Worm (Caenorhabditis elegans) whole organism, mixed stage, embryonic: ENCODE results near the gene ZK54.3.

Experiments
- M03D4.4 ChIP-seq: sonication (generic microtip); optimal IDR thresholded peaks from 2 replicates; lab custom pipeline; 2017; ENCODE audit warnings: mild to moderate bottlenecking, missing genetic modification characterization, missing compliant biosample characterization
- bed-3 ChIP-seq: fragments of 200-800 bp; sonication (Bioruptor generic); optimal IDR thresholded peaks from 3 replicates; lab custom pipeline; 2018; ENCODE audit warnings: mild to moderate bottlenecking, missing genetic modification characterization, moderate library complexity, missing compliant biosample characterization
- blmp-1 ChIP-seq: fragments of 150-350 bp; optimal IDR thresholded peaks from 2 replicates; lab custom pipeline; 2014; ENCODE audit warnings: missing biosample characterization, missing genetic modification characterization
- ceh-39 ChIP-seq: fragments of 150-350 bp; optimal IDR thresholded peaks from 2 replicates; lab custom pipeline; 2014; ENCODE audit warnings: missing biosample characterization, missing genetic modification characterization
- ceh-43 ChIP-seq: fragments of 200-800 bp; sonication (Bioruptor generic); optimal IDR thresholded peaks from 2 replicates; lab custom pipeline; 2018; ENCODE audit warnings: mild to moderate bottlenecking, missing genetic modification characterization, moderate library complexity, missing compliant biosample characterization
- ceh-83 ChIP-seq: fragments of 200-800 bp; sonication (Bioruptor generic); optimal IDR thresholded peaks from 2 replicates; lab custom pipeline; 2018; ENCODE audit warnings: mild to moderate bottlenecking, missing genetic modification characterization, missing compliant biosample characterization
- ces-1 ChIP-seq: fragments of 150-350 bp; optimal IDR thresholded peaks from 2 replicates; lab custom pipeline; 2014; ENCODE audit warnings: missing biosample characterization, missing genetic modification reagents, missing genetic modification characterization
- cnd-1 ChIP-seq: fragments of 200-800 bp; sonication (Bioruptor generic); optimal IDR thresholded peaks from 2 replicates; lab custom pipeline; 2018; ENCODE audit warnings: mild to moderate bottlenecking, missing genetic modification characterization, missing compliant biosample characterization
- drap-1 ChIP-seq: fragments of 200-800 bp; sonication (Bioruptor generic); optimal IDR thresholded peaks from 3 replicates; lab custom pipeline; 2018; ENCODE audit warnings: mild to moderate bottlenecking, missing genetic modification characterization, missing compliant biosample characterization
- elt-1 ChIP-seq: sonication (generic microtip); optimal IDR thresholded peaks from 2 replicates; lab custom pipeline; 2017; ENCODE audit warnings: missing genetic modification characterization, mild to moderate bottlenecking, missing compliant biosample characterization, antibody characterized with exemption, moderate library complexity, borderline replicate concordance; ENCODE audit not compliant: insufficient read depth
- elt-3 ChIP-seq: fragments of 150-350 bp; optimal IDR thresholded peaks from 2 replicates; lab custom pipeline; 2014; ENCODE audit warnings: missing biosample characterization, missing genetic modification characterization
- flh-1 ChIP-seq: fragments of 200-800 bp; sonication (Bioruptor generic); optimal IDR thresholded peaks from 2 replicates; lab custom pipeline; 2018; ENCODE audit warnings: mild to moderate bottlenecking, missing genetic modification characterization, moderate library complexity, missing compliant biosample characterization
- ham-2 ChIP-seq: fragments of 200-800 bp; sonication (Bioruptor generic); optimal IDR thresholded peaks from 2 replicates; lab custom pipeline; 2018; ENCODE audit warnings: mild to moderate bottlenecking, missing genetic modification characterization, missing compliant biosample characterization
- hlh-1 ChIP-seq: fragments of 150-350 bp; optimal IDR thresholded peaks from 2 replicates; lab custom pipeline; 2014; ENCODE audit warnings: missing biosample characterization, missing genetic modification reagents, missing genetic modification characterization
- lin-13 ChIP-seq: fragments of 150-350 bp; optimal IDR thresholded peaks from 2 replicates; lab custom pipeline; 2014; ENCODE audit warnings: missing biosample characterization, missing genetic modification characterization
- lin-32 ChIP-seq: fragments of 200-800 bp; sonication (Bioruptor generic); optimal IDR thresholded peaks from 2 replicates; lab custom pipeline; 2018; ENCODE audit warnings: mild to moderate bottlenecking, missing genetic modification characterization, missing compliant biosample characterization
- lsy-2 ChIP-seq: fragments of 150-350 bp; optimal IDR thresholded peaks from 2 replicates; lab custom pipeline; 2014; ENCODE audit warnings: missing biosample characterization, missing genetic modification characterization
- mep-1 ChIP-seq: fragments of 150-350 bp; optimal IDR thresholded peaks from 2 replicates; lab custom pipeline; 2017; ENCODE audit warnings: missing biosample characterization, missing genetic modification reagents, missing genetic modification characterization, inconsistent platforms
- mls-2 ChIP-seq: sonication (generic microtip); optimal IDR thresholded peaks from 2 replicates; lab custom pipeline; 2016; ENCODE audit warnings: mild to moderate bottlenecking, missing genetic modification characterization, moderate library complexity, missing compliant biosample characterization
- nhr-12 ChIP-seq: fragments of 150-350 bp; optimal IDR thresholded peaks from 2 replicates; lab custom pipeline; 2014; ENCODE audit warnings: missing biosample characterization, missing genetic modification characterization
- nhr-2 ChIP-seq: fragments of 150-350 bp; optimal IDR thresholded peaks from 2 replicates; lab custom pipeline; 2014; ENCODE audit warnings: missing biosample characterization, missing genetic modification characterization
- nhr-237 ChIP-seq: fragments of 150-350 bp; optimal IDR thresholded peaks from 2 replicates; lab custom pipeline; 2014; ENCODE audit warnings: missing biosample characterization, missing genetic modification characterization
- nhr-28 ChIP-seq: fragments of 150-350 bp; optimal IDR thresholded peaks from 2 replicates; lab custom pipeline; 2014; ENCODE audit warnings: missing biosample characterization, missing genetic modification characterization
- nhr-76 ChIP-seq: sonication (generic microtip); optimal IDR thresholded peaks from 2 replicates; lab custom pipeline; 2017; ENCODE audit warnings: missing biosample characterization, missing genetic modification characterization
- pha-4 ChIP-seq: fragments of 150-350 bp; optimal IDR thresholded peaks from 2 replicates; lab custom pipeline; 2018; ENCODE audit warnings: missing biosample characterization, missing genetic modification reagents, missing genetic modification characterization
- sem-2 ChIP-seq: fragments of 200-800 bp; sonication (Bioruptor generic); optimal IDR thresholded peaks from 2 replicates; lab custom pipeline; 2018; ENCODE audit warnings: mild to moderate bottlenecking, missing genetic modification characterization, missing compliant biosample characterization
- snpc-4 ChIP-seq: fragments of 150-350 bp; optimal IDR thresholded peaks from 2 replicates; lab custom pipeline; 2014; ENCODE audit warnings: missing biosample characterization, missing genetic modification characterization
- sptf-1 ChIP-seq: sonication (generic microtip); optimal IDR thresholded peaks from 2 replicates; lab custom pipeline; 2017; ENCODE audit warnings: mild to moderate bottlenecking, missing genetic modification characterization, moderate library complexity, missing compliant biosample characterization
- tbx-8 ChIP-seq: fragments of 200-800 bp; sonication (Bioruptor generic); optimal IDR thresholded peaks from 2 replicates; lab custom pipeline; 2018; ENCODE audit warnings: mild to moderate bottlenecking, missing genetic modification characterization, moderate library complexity, missing compliant biosample characterization
- unc-120 ChIP-seq: sonication (generic microtip); optimal IDR thresholded peaks from 2 replicates; lab custom pipeline; 2017; ENCODE audit warnings: missing genetic modification characterization, missing compliant biosample characterization; ENCODE audit not compliant: poor library complexity, severe bottlenecking
- unc-39 ChIP-seq: fragments of 150-350 bp; optimal IDR thresholded peaks from 2 replicates; lab custom pipeline; 2014; ENCODE audit warnings: missing biosample characterization, missing genetic modification characterization
- unc-62 ChIP-seq: fragments of 150-350 bp; optimal IDR thresholded peaks from 2 replicates; lab custom pipeline; 2014; ENCODE audit warnings: missing biosample characterization, missing genetic modification reagents, missing genetic modification characterization
- zip-8 ChIP-seq: fragments of 150-350 bp; optimal IDR thresholded peaks from 2 replicates; lab custom pipeline; 2014; ENCODE audit warnings: missing biosample characterization, missing genetic modification characterization
- ztf-11 ChIP-seq: fragments of 150-350 bp; optimal IDR thresholded peaks from 2 replicates; lab custom pipeline; 2014; ENCODE audit warnings: missing biosample characterization, missing genetic modification characterization

Gene ZK54.3

ce11 chrX:17466615-17467014 is at the start of gene ZK54.3:
ZK54.3 (minus strand) TSS chrX:17467005.
- TF ChIP-seq ham-2 (GFP tag; lab: Kevin White, UChicago): no peak
- TF ChIP-seq M03D4.4: no peak
- no peak for TF ChIP-seq ceh-39
- no peak for TF ChIP-seq sem-2 (GFP tag; lab: Kevin White, UChicago)
- TF ChIP-seq mls-2 (tag; lab: Kevin White, UChicago): no peak
- TF ChIP-seq nhr-237 (tag; lab: Kevin White, UChicago): no peak
- no peak for TF ChIP-seq nhr-2 (tag; lab: Kevin White, UChicago)
- TF ChIP-seq zip-8 (tag; lab: Kevin White, UChicago): no peak
- no peak for TF ChIP-seq ces-1 (GFP tag; lab: Kevin White, UChicago)
- TF ChIP-seq unc-62: no peak
- no peak for TF ChIP-seq elt-1 (tag; lab: Kevin White, UChicago)
- TF ChIP-seq blmp-1 (tag; lab: Kevin White, UChicago): no peak
- no peak for TF ChIP-seq ceh-43 (GFP tag; lab: Kevin White, UChicago)
- no peak for TF ChIP-seq drap-1 (GFP tag; lab: Kevin White, UChicago)
- TF ChIP-seq, all 35 proteins: peak for 0

ce11 chrX:17516461-17516860 is 49.7 kb upstream of the ZK54.3 start:
- TF ChIP-seq ham-2 (GFP tag; lab: Kevin White, UChicago): no peak
- no peak for TF ChIP-seq unc-62
- TF ChIP-seq tbx-8 (GFP tag; lab: Kevin White, UChicago): no peak
- no peak for TF ChIP-seq snpc-4
- TF ChIP-seq bed-3 (GFP tag; lab: Kevin White, UChicago): no peak
- no peak for TF ChIP-seq lin-32 (GFP tag; lab: Kevin White, UChicago)
- TF ChIP-seq nhr-76: no peak
- TF ChIP-seq ceh-43 (GFP tag; lab: Kevin White, UChicago): no peak
- TF ChIP-seq hlh-1: no peak
- TF ChIP-seq lsy-2 (tag; lab: Kevin White, UChicago): no peak
- TF ChIP-seq ceh-83: no peak
- no peak for TF ChIP-seq mls-2 (tag; lab: Kevin White, UChicago)
- no peak for TF ChIP-seq M03D4.4
- no peak for TF ChIP-seq nhr-237 (tag; lab: Kevin White, UChicago)
- no peak for TF ChIP-seq drap-1 (GFP tag; lab: Kevin White, UChicago)
- no peak for TF ChIP-seq blmp-1 (tag; lab: Kevin White, UChicago)
- TF ChIP-seq elt-3 (tag; lab: Kevin White, UChicago): no peak
- no peak for TF ChIP-seq nhr-28 (tag; lab: Kevin White, UChicago)

- TF ChIP-seq pha-4: no peak
- TF ChIP-seq elt-1 (tag; lab: Kevin White, UChicago): no peak
- no peak for TF ChIP-seq sptf-1 (tag; lab: Kevin White, UChicago)
- TF ChIP-seq hlh-1: no peak
Observed at ce11 chrX:17515207-17515902, 48.5 kb upstream of the ZK54.3 start.

ce11 chrX:17514422-17514821 is 47.6 kb upstream of the ZK54.3 start:
- TF ChIP-seq ceh-39 (no peak), mep-1 (no peak), sptf-1 (tag; lab: Kevin White, UChicago) (no peak), unc-120 (tag; lab: Kevin White, UChicago) (no peak), unc-62 (no peak), ces-1 (GFP tag; lab: Kevin White, UChicago) (no peak), hlh-1 (no peak), nhr-12 (tag; lab: Kevin White, UChicago) (no peak), zip-8 (tag; lab: Kevin White, UChicago) (no peak), ceh-43 (GFP tag; lab: Kevin White, UChicago) (no peak), lin-32 (GFP tag; lab: Kevin White, UChicago) (no peak), M03D4.4 (no peak)

ce11 chrX:17513507-17514113 is 46.8 kb upstream of the ZK54.3 start, which contains the start of gene nhr-1:
nhr-1 (plus strand) TSS chrX:17514063.
- TF ChIP-seq snpc-4: no peak
- TF ChIP-seq lsy-2 (tag; lab: Kevin White, UChicago): peak; percentile 40
- TF ChIP-seq mls-2 (tag; lab: Kevin White, UChicago): peak; percentile 80
- peak; percentile 75 for TF ChIP-seq nhr-237 (tag; lab: Kevin White, UChicago)
- no peak for TF ChIP-seq bed-3 (GFP tag; lab: Kevin White, UChicago)
- peak; percentile 95 for TF ChIP-seq unc-120 (tag; lab: Kevin White, UChicago)
- peak; percentile 82 for TF ChIP-seq unc-62
- no peak for TF ChIP-seq flh-1 (GFP tag; lab: Kevin White, UChicago)
- TF ChIP-seq nhr-12 (tag; lab: Kevin White, UChicago): no peak
- TF ChIP-seq blmp-1 (tag; lab: Kevin White, UChicago): peak; percentile 9
- TF ChIP-seq mep-1: peak; percentile 86
- TF ChIP-seq lin-13 (tag; lab: Kevin White, UChicago): peak; percentile 70
- no peak for TF ChIP-seq ceh-83
- peak; percentile 76 for TF ChIP-seq ces-1 (GFP tag; lab: Kevin White, UChicago)
- no peak for TF ChIP-seq zip-8 (tag; lab: Kevin White, UChicago)
- no peak for TF ChIP-seq lin-32 (GFP tag; lab: Kevin White, UChicago)
- peak; percentile 83 for TF ChIP-seq pha-4
- peak; percentile 39 for TF ChIP-seq elt-1 (tag; lab: Kevin White, UChicago)
- no peak for TF ChIP-seq ztf-11 (tag; lab: Kevin White, UChicago)
- TF ChIP-seq unc-39 (tag; lab: Kevin White, UChicago): no peak
- peak; percentile 8 for TF ChIP-seq ceh-39
- peak; percentile 66 for TF ChIP-seq ham-2 (GFP tag; lab: Kevin White, UChicago)
- TF ChIP-seq sptf-1 (tag; lab: Kevin White, UChicago): peak; percentile 64
- peak; percentile 82 for TF ChIP-seq hlh-1
- no peak for TF ChIP-seq ceh-43 (GFP tag; lab: Kevin White, UChicago)
- no peak for TF ChIP-seq cnd-1
- TF ChIP-seq sem-2 (GFP tag; lab: Kevin White, UChicago): no peak
- peak; percentile 34 for TF ChIP-seq tbx-8 (GFP tag; lab: Kevin White, UChicago)
- TF ChIP-seq elt-3 (tag; lab: Kevin White, UChicago): no peak
- TF ChIP-seq nhr-28 (tag; lab: Kevin White, UChicago): no peak
